Fruit fly (Drosophila melanogaster): ENCODE measurements around the gene Cubn2.

Cubn2 gene

DNA sequence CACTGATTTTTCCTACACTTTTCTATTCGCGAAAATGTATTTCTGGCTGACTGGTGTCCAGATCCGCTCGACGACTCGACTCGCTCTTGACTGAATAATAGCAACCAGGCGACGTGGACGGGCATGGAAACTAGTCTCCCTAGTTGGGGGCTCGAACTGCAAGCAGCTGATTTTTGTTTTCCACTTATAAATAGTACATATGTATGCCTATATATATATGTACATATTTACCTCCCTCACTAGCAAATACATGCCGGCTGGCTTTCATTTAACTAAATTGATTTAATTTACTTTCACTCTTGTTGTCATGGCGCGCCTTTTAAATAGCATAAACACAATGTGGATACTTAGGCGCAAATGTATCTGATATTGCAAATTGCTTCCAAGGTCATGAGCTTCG, 13.8 kb downstream of the Cubn2 start, which contains the start of gene Gcat:
Gcat (minus strand) TSS at position 101 of the 400 bp plus-strand sequence.
- TF ChIP-seq crp (GFP tag; optimal IDR thresholded peaks at IDR 0.05) (peak in 1 of 2 experiments; percentile 14), bcd (GFP tag; optimal IDR thresholded peaks at IDR 0.05) (no peak), tap (tag; optimal IDR thresholded peaks at IDR 0.05) (no peak), CG18764 (GFP tag; optimal IDR thresholded peaks at IDR 0.05) (no peak), E2f2 (GFP tag; IDR thresholded peaks at IDR 0.05) (peak; percentile 26; the same call in 1 of the 2 replicates)

DNA sequence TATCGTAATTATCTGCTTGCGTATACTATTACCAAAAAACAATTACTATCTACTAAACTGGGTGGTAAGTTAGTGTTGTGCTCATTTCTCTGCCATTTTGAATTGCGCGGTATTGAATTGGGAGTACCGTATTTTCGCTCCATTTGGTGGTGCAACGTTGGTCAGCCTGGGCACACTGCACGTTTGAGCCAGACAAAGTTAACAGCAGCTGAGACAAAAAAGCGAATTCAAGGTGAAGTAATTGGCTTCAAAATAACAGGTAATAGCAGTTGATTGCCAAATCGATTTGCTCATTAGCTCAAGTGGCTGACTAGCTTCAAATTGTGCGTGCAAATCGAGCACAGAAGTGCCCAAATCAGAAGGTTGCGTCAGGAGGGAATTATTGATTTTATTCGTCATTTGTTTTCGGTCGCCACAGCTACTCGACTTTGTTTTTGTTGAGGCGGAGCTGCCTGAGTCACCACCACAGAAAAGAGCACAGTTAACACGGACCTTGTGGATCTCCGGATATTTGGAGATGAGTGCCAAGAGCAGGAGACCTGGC, 19.0 kb downstream of the Cubn2 start, which contains the start of gene Klp68D:
Klp68D (plus strand) TSS at position 175 of the 544 bp plus-strand sequence.
- TF ChIP-seq Eip74EF (GFP tag; optimal IDR thresholded peaks at IDR 0.05) (no peak), vnd (GFP tag; IDR thresholded peaks at IDR 0.05; ENCODE audit: partially characterized antibody) (no peak), CG34224 (GFP tag; IDR thresholded peaks at IDR 0.05; ENCODE audit: partially characterized antibody) (0 out of 3 replicates have a peak, but pooled peaks have one; percentile 23), CG17186 (GFP tag; optimal IDR thresholded peaks at IDR 0.05) (peak; percentile 6), al (GFP tag; IDR thresholded peaks at IDR 0.05) (no peak), CG15514 (GFP tag; optimal IDR thresholded peaks at IDR 0.05) (peak; percentile 38), CG11504 (tag; optimal IDR thresholded peaks at IDR 0.05) (peak; percentile 26), YL-1 (GFP tag; optimal IDR thresholded peaks at IDR 0.05) (peak; percentile 45), CG6254 (GFP tag; optimal IDR thresholded peaks at IDR 0.05) (no peak), E2f1 (GFP tag; IDR thresholded peaks at IDR 0.05) (no peak), prd (optimal IDR thresholded peaks at IDR 0.05) (no peak), prd (GFP tag; IDR thresholded peaks at IDR 0.05) (no peak), BEAF-32 (GFP tag; optimal IDR thresholded peaks at IDR 0.05) (peak; percentile 31), CG2116 (GFP tag; optimal IDR thresholded peaks at IDR 0.05) (peak; percentile 28), grn (GFP tag; optimal IDR thresholded peaks at IDR 0.05) (no peak), CG30403 (GFP tag; optimal IDR thresholded peaks at IDR 0.05) (no peak), Sin3A (optimal IDR thresholded peaks at IDR 0.05) (peak; percentile 24), phol (tag; optimal IDR thresholded peaks at IDR 0.05) (peak; percentile 24), Fer2 (tag; optimal IDR thresholded peaks at IDR 0.05) (no peak), CG6765 (GFP tag; optimal IDR thresholded peaks at IDR 0.05) (no peak), CG16813 (GFP tag; IDR thresholded peaks at IDR 0.05; ENCODE audit: partially characterized antibody) (no peak), stwl (tag; optimal IDR thresholded peaks at IDR 0.05) (peak; percentile 78), CG34376 (GFP tag; optimal IDR thresholded peaks at IDR 0.05) (no peak), CG16815 (GFP tag; optimal IDR thresholded peaks at IDR 0.05) (no peak), sisA (GFP tag; IDR thresholded peaks at IDR 0.05) (no peak), CG6791 (GFP tag; IDR thresholded peaks at IDR 0.05; ENCODE audit: partially characterized antibody) (peak; percentile 57; the same call in 1 of the 3 replicates), CG4617 (GFP tag; optimal IDR thresholded peaks at IDR 0.05; ENCODE audit: borderline replicate concordance) (peak; percentile 62), onecut (GFP tag; IDR thresholded peaks at IDR 0.05) (peak; percentile 92), gcm2 (GFP tag; optimal IDR thresholded peaks at IDR 0.05) (no peak), MESR4 (GFP tag; optimal IDR thresholded peaks at IDR 0.05) (peak; percentile 67), inv (GFP tag; IDR thresholded peaks at IDR 0.05; ENCODE audit: partially characterized antibody) (0 out of 2 replicates have a peak, but pooled peaks have one; percentile 16), CG18599 (GFP tag; optimal IDR thresholded peaks at IDR 0.05) (no peak), crp (GFP tag; optimal IDR thresholded peaks at IDR 0.05) (peak in 1 of 2 experiments; percentile 59), CG15479 (GFP tag; optimal IDR thresholded peaks at IDR 0.05) (no peak), p53 (GFP tag; optimal IDR thresholded peaks at IDR 0.05) (no peak), CG9797 (GFP tag; optimal IDR thresholded peaks at IDR 0.05) (peak; percentile 89), ftz-f1 (GFP tag; optimal IDR thresholded peaks at IDR 0.05) (peak; percentile 72), MBD-R2 (GFP tag; IDR thresholded peaks at IDR 0.05) (peak; percentile 65), Myb (GFP tag; optimal IDR thresholded peaks at IDR 0.05) (peak; percentile 31), pzg (GFP tag; optimal IDR thresholded peaks at IDR 0.05) (peak; percentile 72), kay (GFP tag; optimal IDR thresholded peaks at IDR 0.05) (peak; percentile 37), Mes4 (GFP tag; optimal IDR thresholded peaks at IDR 0.05) (no peak), gfzf (GFP tag; optimal IDR thresholded peaks at IDR 0.05) (peak; percentile 83)
